Fruit fly (Drosophila melanogaster) whole organism, embryonic: ENCODE measurements around the gene CG1824.

ENCODE experiments used
- Atf-2 ChIP-seq: fragments of 200-800 bp; sonication (Bioruptor generic); optimal IDR thresholded peaks from 2 replicates; lab custom pipeline; 2016; ENCODE audit warnings: missing biosample characterization, missing genetic modification characterization
- B-H2 ChIP-seq: fragments of 200-800 bp; sonication (Bioruptor generic); optimal IDR thresholded peaks from 2 replicates; lab custom pipeline; 2018; ENCODE audit warnings: missing biosample characterization, mild to moderate bottlenecking, missing genetic modification characterization
- CG11085 ChIP-seq: fragments of 200-800 bp; sonication (Bioruptor generic); IDR thresholded peaks from 2 replicates; pipeline ENCODE4 v1.3.6; 2022; ENCODE audit warnings: missing biosample characterization, missing genetic modification characterization
- CG11398 ChIP-seq: fragments of 200-800 bp; sonication (Bioruptor generic); optimal IDR thresholded peaks from 2 replicates; lab custom pipeline; 2016; ENCODE audit warnings: missing biosample characterization, missing genetic modification characterization
- CG11504 ChIP-seq: fragments of 200-800 bp; sonication (Bioruptor generic); optimal IDR thresholded peaks from 3 replicates; lab custom pipeline; 2019; ENCODE audit warnings: missing biosample characterization, mild to moderate bottlenecking, missing genetic modification characterization, moderate library complexity
- CG13287 ChIP-seq: fragments of 200-800 bp; sonication (Bioruptor generic); IDR thresholded peaks from 2 replicates; pipeline ENCODE4 v1.3.6; 2022; ENCODE audit warnings: missing biosample characterization, missing genetic modification characterization; ENCODE audit not compliant: partially characterized antibody
- CG14667 ChIP-seq: fragments of 200-800 bp; sonication (Bioruptor generic); IDR thresholded peaks from 2 replicates; pipeline ENCODE4 v1.3.6; 2022; ENCODE audit warnings: missing biosample characterization, missing genetic modification characterization
- CG1529 ChIP-seq: fragments of 200-800 bp; sonication (Bioruptor generic); optimal IDR thresholded peaks from 3 replicates; lab custom pipeline; 2018; ENCODE audit warnings: missing biosample characterization, missing genetic modification characterization
- CG15696 ChIP-seq: fragments of 200-800 bp; sonication (Bioruptor generic); optimal IDR thresholded peaks from 2 replicates; lab custom pipeline; 2019; ENCODE audit warnings: missing biosample characterization, mild to moderate bottlenecking, missing genetic modification characterization, moderate library complexity
- CG16813 ChIP-seq: fragments of 200-800 bp; sonication (Bioruptor generic); IDR thresholded peaks from 3 replicates; pipeline ENCODE4 v1.3.6; 2022; ENCODE audit warnings: missing biosample characterization, missing genetic modification characterization; ENCODE audit not compliant: partially characterized antibody
- CG1832 ChIP-seq: fragments of 200-800 bp; sonication (Bioruptor generic); optimal IDR thresholded peaks from 2 replicates; lab custom pipeline; 2017; ENCODE audit warnings: missing biosample characterization, mild to moderate bottlenecking, missing genetic modification characterization, inconsistent platforms
- CG2678 ChIP-seq: fragments of 200-800 bp; sonication (Bioruptor generic); optimal IDR thresholded peaks from 3 replicates; lab custom pipeline; 2019; ENCODE audit warnings: missing biosample characterization, mild to moderate bottlenecking, missing genetic modification characterization, moderate library complexity
- CG2875 ChIP-seq: fragments of 200-800 bp; sonication (Bioruptor generic); optimal IDR thresholded peaks from 2 replicates; lab custom pipeline; 2017; ENCODE audit warnings: missing biosample characterization, mild to moderate bottlenecking, missing genetic modification characterization, missing genetic modification reagents
- CG3065 ChIP-seq: fragments of 200-800 bp; sonication (Bioruptor generic); optimal IDR thresholded peaks from 2 replicates; lab custom pipeline; 2016; ENCODE audit warnings: missing biosample characterization, missing genetic modification characterization
- CG31441 ChIP-seq: fragments of 200-800 bp; sonication (Bioruptor generic); IDR thresholded peaks from 2 replicates; pipeline ENCODE4 v1.3.6; 2022; ENCODE audit warnings: missing biosample characterization, missing genetic modification characterization
- CG3163 ChIP-seq: fragments of 200-800 bp; sonication (Bioruptor generic); optimal IDR thresholded peaks from 3 replicates; lab custom pipeline; 2016; ENCODE audit warnings: missing biosample characterization, missing genetic modification characterization
- CG4617 ChIP-seq: fragments of 200-800 bp; sonication (Bioruptor generic); optimal IDR thresholded peaks from 3 replicates; lab custom pipeline; 2016; ENCODE audit warnings: missing biosample characterization, missing genetic modification characterization, borderline replicate concordance
- CG5180 ChIP-seq: fragments of 200-800 bp; sonication (Bioruptor generic); optimal IDR thresholded peaks from 3 replicates; lab custom pipeline; 2017; ENCODE audit warnings: missing biosample characterization, missing genetic modification characterization, mild to moderate bottlenecking, moderate library complexity, missing genetic modification reagents
- CG6254 ChIP-seq: fragments of 200-800 bp; sonication (Bioruptor generic); optimal IDR thresholded peaks from 3 replicates; lab custom pipeline; 2017; ENCODE audit warnings: mild to moderate bottlenecking, missing biosample characterization, missing genetic modification reagents, missing genetic modification characterization
- D ChIP-seq, 2 experiments: fragments of 200-800 bp in 1 of 2; fragments of >200 bp in 1 of 2; sonication (Bioruptor generic) in 1 of 2; optimal IDR thresholded peaks; 2 replicates in 1 of 2; 3 replicates in 1 of 2; lab custom pipeline; 2017; ENCODE audit warnings: mild to moderate bottlenecking in 1 of 2, missing biosample characterization in 1 of 2, missing genetic modification characterization in 1 of 2, missing genetic modification reagents in 1 of 2
- Ets65A ChIP-seq: fragments of 200-800 bp; sonication (Bioruptor generic); peaks from one replicate; lab custom pipeline; 2016; ENCODE audit warnings: missing biosample characterization, missing genetic modification characterization
- H15 ChIP-seq: fragments of 200-800 bp; sonication (Bioruptor generic); IDR thresholded peaks from 3 replicates; pipeline ENCODE4 v1.3.6; 2022; ENCODE audit warnings: missing biosample characterization, missing genetic modification characterization
- Hr3 ChIP-seq: fragments of 200-800 bp; sonication (Bioruptor generic); optimal IDR thresholded peaks from 3 replicates; lab custom pipeline; 2016; ENCODE audit warnings: missing biosample characterization, missing genetic modification characterization
- Hr51 ChIP-seq, 2 experiments: fragments of 200-800 bp; sonication (Bioruptor generic); optimal IDR thresholded peaks; 2 replicates in 1 of 2; 3 replicates in 1 of 2; lab custom pipeline; 2016 to 2018; ENCODE audit warnings: missing biosample characterization in 2 of 2, missing genetic modification characterization in 2 of 2, mild to moderate bottlenecking in 1 of 2, moderate library complexity in 1 of 2
- Mes4 ChIP-seq: fragments of 200-800 bp; sonication (Bioruptor generic); optimal IDR thresholded peaks from 2 replicates; lab custom pipeline; 2016; ENCODE audit warnings: missing biosample characterization, missing genetic modification characterization
- NC2α ChIP-seq: fragments of 200-800 bp; sonication (Bioruptor generic); optimal IDR thresholded peaks from 2 replicates; lab custom pipeline; 2016; ENCODE audit warnings: missing biosample characterization, missing genetic modification characterization
- NC2β ChIP-seq: fragments of 200-800 bp; sonication (Bioruptor generic); optimal IDR thresholded peaks from 2 replicates; lab custom pipeline; 2016; ENCODE audit warnings: missing biosample characterization, missing genetic modification characterization
- Side ChIP-seq: fragments of 200-800 bp; sonication (Bioruptor generic); optimal IDR thresholded peaks from 2 replicates; lab custom pipeline; 2016; ENCODE audit warnings: missing biosample characterization, missing genetic modification characterization
- Sox100B ChIP-seq: fragments of 200-800 bp; sonication (Bioruptor generic); optimal IDR thresholded peaks from 3 replicates; lab custom pipeline; 2018; ENCODE audit warnings: missing biosample characterization, mild to moderate bottlenecking, missing genetic modification characterization
- br ChIP-seq: fragments of >200 bp; optimal IDR thresholded peaks from 2 replicates; lab custom pipeline; 2017
- bsh ChIP-seq, 2 experiments: fragments of 200-800 bp; sonication (Bioruptor generic); optimal IDR thresholded peaks; 2 replicates each; lab custom pipeline; 2017 to 2018; ENCODE audit warnings: mild to moderate bottlenecking in 2 of 2, missing biosample characterization in 2 of 2, missing genetic modification characterization in 2 of 2, moderate library complexity in 1 of 2
- chinmo ChIP-seq: fragments of 200-800 bp; sonication (Bioruptor generic); IDR thresholded peaks from 4 replicates; pipeline ENCODE4 v1.3.6; 2022; ENCODE audit warnings: missing biosample characterization, missing genetic modification characterization; ENCODE audit not compliant: partially characterized antibody
- dati ChIP-seq: fragments of 200-800 bp; sonication (Bioruptor generic); IDR thresholded peaks from 2 replicates; pipeline ENCODE4 v1.3.6; 2022; ENCODE audit warnings: missing biosample characterization, missing genetic modification characterization
- disco-r ChIP-seq: fragments of 200-800 bp; sonication (Bioruptor generic); optimal IDR thresholded peaks from 2 replicates; lab custom pipeline; 2016; ENCODE audit warnings: missing biosample characterization, missing genetic modification characterization
- dpn ChIP-seq, 2 experiments: fragments of 200-800 bp; sonication (Bioruptor generic); optimal IDR thresholded peaks; 3 replicates each; lab custom pipeline; 2016; ENCODE audit warnings: missing biosample characterization in 2 of 2, missing genetic modification characterization in 2 of 2
- gce ChIP-seq: fragments of 200-800 bp; sonication (Bioruptor generic); IDR thresholded peaks from 3 replicates; pipeline ENCODE4 v1.3.6; 2022; ENCODE audit warnings: missing biosample characterization, missing genetic modification characterization
- mam ChIP-seq: fragments of 200-800 bp; sonication (Bioruptor generic); optimal IDR thresholded peaks from 3 replicates; lab custom pipeline; 2016; ENCODE audit warnings: missing biosample characterization, missing genetic modification characterization
- mld ChIP-seq: fragments of 200-800 bp; sonication (Bioruptor generic); IDR thresholded peaks from 3 replicates; pipeline ENCODE4 v1.3.6; 2022; ENCODE audit warnings: missing biosample characterization, missing genetic modification characterization; ENCODE audit not compliant: partially characterized antibody
- nerfin-2 ChIP-seq: fragments of 200-800 bp; sonication (Bioruptor generic); IDR thresholded peaks from 2 replicates; pipeline ENCODE4 v1.3.6; 2022; ENCODE audit warnings: missing biosample characterization, missing genetic modification characterization; ENCODE audit not compliant: partially characterized antibody
- odd ChIP-seq: fragments of 200-800 bp; sonication (Bioruptor generic); optimal IDR thresholded peaks from 2 replicates; lab custom pipeline; 2017; ENCODE audit warnings: missing biosample characterization, mild to moderate bottlenecking, missing genetic modification characterization
- pho ChIP-seq: fragments of 200-800 bp; sonication (Bioruptor generic); optimal IDR thresholded peaks from 2 replicates; lab custom pipeline; 2016; ENCODE audit warnings: missing biosample characterization, missing genetic modification characterization
- prd ChIP-seq, 3 experiments: fragments of >200 bp in 2 of 3; fragments of 200-800 bp in 1 of 3; sonication (Bioruptor generic) in 1 of 3; optimal IDR thresholded peaks in 2 of 3; IDR thresholded peaks in 1 of 3; 2 replicates in 2 of 3; 3 replicates in 1 of 3; pipeline versions ENCODE4 v1.3.6 to Lab custom; 2017 to 2022; ENCODE audit warnings: missing biosample characterization in 1 of 3, missing genetic modification characterization in 1 of 3
- schlank ChIP-seq: fragments of 200-800 bp; sonication (Bioruptor generic); optimal IDR thresholded peaks from 2 replicates; lab custom pipeline; 2018; ENCODE audit warnings: missing biosample characterization, mild to moderate bottlenecking, missing genetic modification characterization
- stc ChIP-seq: fragments of 200-800 bp; sonication (Bioruptor generic); IDR thresholded peaks from 2 replicates; pipeline ENCODE4 v1.3.6; 2022; ENCODE audit warnings: missing biosample characterization, missing genetic modification characterization
- tgo ChIP-seq: fragments of 200-800 bp; sonication (Bioruptor generic); IDR thresholded peaks from 3 replicates; pipeline ENCODE4 v1.3.6; 2022; ENCODE audit warnings: missing biosample characterization, missing genetic modification characterization
- unc-4 ChIP-seq: fragments of 200-800 bp; sonication (Bioruptor generic); IDR thresholded peaks from 2 replicates; pipeline ENCODE4 v1.3.6; 2022; ENCODE audit warnings: missing biosample characterization, missing genetic modification characterization; ENCODE audit not compliant: partially characterized antibody
- yki ChIP-seq: fragments of >200 bp; optimal IDR thresholded peaks from 3 replicates; lab custom pipeline; 2018

Gene CG1824

DNA sequence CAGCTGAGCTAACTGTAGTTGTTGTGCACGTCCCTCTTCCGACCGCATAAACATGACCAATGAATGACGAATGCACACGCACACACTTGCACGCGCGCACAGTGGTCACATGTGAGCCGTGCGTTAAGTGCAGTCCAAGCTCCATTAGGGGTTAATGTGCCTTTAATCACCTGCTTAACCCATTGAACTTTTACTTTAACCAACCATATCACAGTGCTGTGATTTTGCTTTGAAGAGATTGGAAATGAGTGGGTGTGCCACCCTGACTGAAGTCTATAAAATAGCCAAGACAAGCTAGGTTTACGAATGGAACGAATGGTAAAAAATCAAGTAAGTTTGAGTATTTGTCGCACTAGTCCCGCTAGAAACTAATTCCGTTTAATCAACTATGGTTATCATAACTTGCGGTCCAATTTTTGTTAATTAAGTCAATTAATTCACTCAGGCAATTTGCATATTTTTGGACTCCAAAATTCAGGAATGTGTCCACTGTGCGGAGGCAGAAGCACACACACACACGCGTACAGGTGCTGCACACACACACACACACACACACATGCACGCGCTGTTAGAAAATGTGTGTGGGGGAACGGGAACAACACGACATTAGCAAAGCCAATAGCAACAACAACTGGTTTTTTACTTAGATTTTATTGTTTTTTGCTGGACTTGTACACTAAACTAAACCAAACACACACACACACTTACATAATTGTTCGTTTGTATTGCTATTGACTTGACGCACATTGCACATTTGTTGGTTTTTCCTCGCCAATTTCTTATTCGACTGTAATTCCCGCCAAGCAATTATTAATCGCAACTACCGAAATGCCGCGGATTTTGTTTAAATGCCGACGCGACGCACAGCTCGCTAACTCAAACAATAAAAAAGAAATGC, 4.0 kb downstream of the CG1824 start (continued):
- TF ChIP-seq prd (optimal IDR thresholded peaks at IDR 0.05; lab: Kevin White, UChicago) (no peak), prd (GFP tag; IDR thresholded peaks at IDR 0.05; lab: Robert Waterston, UW) (no peak; the same call in 2 of the 3 replicates), Side (GFP tag; lab: Kevin White, UChicago) (peak; percentile 3), CG6254 (GFP tag; lab: Kevin White, UChicago) (peak; percentile 4), CG3163 (GFP tag; lab: Kevin White, UChicago) (peak; percentile 40), NC2β (GFP tag; lab: Kevin White, UChicago) (peak; percentile 23), schlank (tag; lab: Kevin White, UChicago) (no peak), CG31441 (GFP tag; lab: Robert Waterston, UW) (peak; percentile 41; the same call in 1 of the 2 replicates), Ets65A (GFP tag; lab: Kevin White, UChicago) (peak; percentile 93), pho (peak; percentile 19), gce (GFP tag; lab: Robert Waterston, UW) (no peak), CG4617 (GFP tag; lab: Kevin White, UChicago) (peak; percentile 74), disco-r (GFP tag; lab: Kevin White, UChicago) (peak; percentile 52), D (optimal IDR thresholded peaks at IDR 0.05; lab: Kevin White, UChicago) (no peak), D (GFP tag; optimal IDR thresholded peaks at IDR 0.05; lab: Kevin White, UChicago) (peak; percentile 35), CG3065 (GFP tag; lab: Kevin White, UChicago) (no peak), unc-4 (GFP tag; lab: Robert Waterston, UW) (no peak), CG11398 (GFP tag; lab: Kevin White, UChicago) (peak; percentile 49), bsh (GFP tag; optimal IDR thresholded peaks at IDR 0.05; lab: Kevin White, UChicago) (peak; percentile 39 to 62), odd (GFP tag; lab: Kevin White, UChicago) (no peak), tgo (no peak), CG1832 (no peak), CG5180 (GFP tag; lab: Kevin White, UChicago) (peak; percentile 56), dati (no peak), CG15696 (tag; lab: Kevin White, UChicago) (peak; percentile 35), Atf-2 (peak; percentile 53), Hr3 (GFP tag; lab: Kevin White, UChicago) (peak; percentile 22), Hr51 (GFP tag; optimal IDR thresholded peaks at IDR 0.05; lab: Kevin White, UChicago) (peak; percentile 13 to 64), chinmo (GFP tag; lab: Robert Waterston, UW) (peak; percentile 82; the same call in 3 of the 4 replicates), NC2α (no peak), CG13287 (GFP tag; lab: Robert Waterston, UW) (0 out of 2 replicates have a peak, but pooled peaks have one; percentile 4), dpn (GFP tag; optimal IDR thresholded peaks at IDR 0.05; lab: Kevin White, UChicago) (peak; percentile 27 to 44), CG11085 (GFP tag; lab: Robert Waterston, UW) (peak; percentile 17; the same call in 1 of the 2 replicates), br (no peak), CG14667 (GFP tag; lab: Robert Waterston, UW) (no peak), stc (no peak), mld (GFP tag; lab: Robert Waterston, UW) (no peak), CG1529 (GFP tag; lab: Kevin White, UChicago) (peak; percentile 53), Mes4 (GFP tag; lab: Kevin White, UChicago) (peak; percentile 45), CG2875 (GFP tag; lab: Kevin White, UChicago) (peak; percentile 56), CG16813 (GFP tag; lab: Robert Waterston, UW) (peak; percentile 41; the same call in 2 of the 3 replicates), Sox100B (GFP tag; lab: Kevin White, UChicago) (peak; percentile 77), nerfin-2 (peak; percentile 14; the same call in 1 of the 2 replicates), CG2678 (tag; lab: Kevin White, UChicago) (peak; percentile 66), CG11504 (tag; lab: Kevin White, UChicago) (peak; percentile 66), yki (no peak), B-H2 (GFP tag; lab: Kevin White, UChicago) (no peak), H15 (GFP tag; lab: Robert Waterston, UW) (no peak), mam (GFP tag; lab: Kevin White, UChicago) (peak; percentile 21)
